Worm (Caenorhabditis elegans): ENCODE data around the gene fut-4.

DNA sequence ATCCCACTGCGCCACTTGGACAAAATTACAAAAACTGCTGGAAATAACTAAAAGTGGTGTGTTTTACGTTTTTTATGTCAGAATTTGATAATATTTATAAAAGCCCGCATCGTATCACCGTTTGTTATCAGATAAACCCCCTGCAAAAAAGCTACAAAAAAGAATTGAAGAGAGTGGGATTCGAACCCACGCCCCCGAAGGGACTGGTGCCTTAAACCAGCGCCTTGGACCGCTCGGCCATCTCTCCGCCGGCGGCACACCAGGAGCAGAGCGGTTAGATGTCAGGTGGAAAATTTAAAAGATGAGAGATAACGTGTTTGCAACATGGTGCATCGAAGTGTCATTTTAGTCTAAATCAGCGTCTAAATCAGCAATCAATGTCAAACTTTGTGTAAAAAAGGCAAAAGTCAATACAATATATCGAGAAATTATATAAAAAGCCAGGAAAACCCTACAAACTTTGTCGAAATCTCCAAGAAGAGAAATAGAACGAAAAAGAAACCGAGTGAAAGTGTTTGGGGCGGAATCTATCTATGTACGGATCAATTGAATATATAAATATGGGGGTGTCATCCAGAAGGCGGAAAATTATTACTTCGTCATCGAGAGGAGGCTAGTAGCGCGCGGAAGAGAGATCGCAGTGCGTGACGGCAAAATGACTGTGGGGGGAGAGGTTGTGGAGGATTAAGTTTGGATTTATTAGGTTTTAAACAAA is 39.2 kb upstream of the fut-4 start:
- TF ChIP-seq skn-1 (tag; optimal IDR thresholded peaks at IDR 0.05): peak; percentile 7
- TF ChIP-seq rnt-1 (tag; optimal IDR thresholded peaks at IDR 0.05): peak; percentile 51
- TF ChIP-seq unc-62 (GFP tag; optimal IDR thresholded peaks at IDR 0.05): no peak
